Worm (Caenorhabditis elegans): ENCODE results near the gene rab-33.
A peak's percentile ranks its signal among the peaks of the same experiment; 100 is the strongest.

Gene rab-33

DNA sequence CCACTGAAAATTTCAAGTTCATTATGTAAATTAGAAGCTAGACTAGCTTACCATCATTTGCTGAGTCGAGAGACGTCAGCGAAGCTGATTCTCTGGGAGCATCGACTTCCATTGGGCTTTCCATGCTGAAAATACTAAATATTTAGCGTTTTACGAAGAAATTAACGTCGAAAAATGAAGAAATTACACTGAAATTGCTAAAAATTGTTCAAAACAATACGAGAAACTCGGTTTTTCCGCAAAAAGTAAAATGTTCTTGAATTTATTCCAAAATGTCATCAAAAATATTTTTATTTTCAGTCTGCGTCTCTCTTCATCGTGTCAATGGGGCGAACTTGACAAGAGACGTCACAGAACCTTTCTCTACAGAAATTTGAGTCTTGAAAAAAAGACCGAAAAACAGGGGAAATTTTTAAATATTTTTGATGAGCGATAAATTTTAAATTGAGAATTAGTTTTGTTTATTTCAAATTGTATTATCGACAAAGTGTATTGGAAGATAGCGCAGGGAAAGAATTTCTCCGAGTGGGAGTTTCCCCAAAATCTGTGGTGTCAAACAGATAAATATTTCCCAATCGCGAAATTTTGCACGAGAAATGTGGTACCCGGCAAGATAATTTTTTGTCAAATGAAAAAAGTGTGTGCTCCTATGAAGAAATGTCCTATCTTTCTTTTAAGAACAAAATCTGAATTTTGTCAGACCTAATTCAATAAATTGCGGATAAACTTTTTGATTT is 43.1 kb downstream of the rab-33 start, which contains the start of gene ecps-1 (continued):
- peak; percentile 60 for TF ChIP-seq T26A8.4 (GFP tag; IDR thresholded peaks at IDR 0.05)
- no peak for TF ChIP-seq F10B5.3 (tag; optimal IDR thresholded peaks at IDR 0.05)
- peak; percentile 80; the same call in 1 of the 2 replicates for TF ChIP-seq ceh-44 (GFP tag; IDR thresholded peaks at IDR 0.05)
- no peak for TF ChIP-seq daf-19 (GFP tag; conservative IDR thresholded peaks at IDR 0.05)
- TF ChIP-seq nhr-11 (tag; optimal IDR thresholded peaks at IDR 0.05), result peak; percentile 61
- TF ChIP-seq duxl-1 (tag; optimal IDR thresholded peaks at IDR 0.05; ENCODE audit: poor library complexity), result peak; percentile 80
- no peak; a peak in 1 of 4 replicates for TF ChIP-seq madf-5 (GFP tag; IDR thresholded peaks at IDR 0.05)
- TF ChIP-seq F26F4.8 (GFP tag; conservative IDR thresholded peaks at IDR 0.05), result no peak
- peak; percentile 12 for TF ChIP-seq fos-1 (tag; optimal IDR thresholded peaks at IDR 0.05)
- TF ChIP-seq ceh-62 (tag; optimal IDR thresholded peaks at IDR 0.05), result no peak
- no peak for TF ChIP-seq zip-2 (tag; optimal IDR thresholded peaks at IDR 0.05)
- peak; percentile 64 for TF ChIP-seq mdt-29 (GFP tag; IDR thresholded peaks at IDR 0.05)
- peak; percentile 61 to 75 for TF ChIP-seq mdl-1 (tag; optimal IDR thresholded peaks at IDR 0.05)
- TF ChIP-seq lim-7 (GFP tag; IDR thresholded peaks at IDR 0.05), result no peak
- TF ChIP-seq fkh-10 (GFP tag; optimal IDR thresholded peaks at IDR 0.05), result peak; percentile 26
- TF ChIP-seq nhr-102 (tag; optimal IDR thresholded peaks at IDR 0.05), result no peak
- TF ChIP-seq egl-43 (GFP tag; IDR thresholded peaks at IDR 0.05), result no peak
- TF ChIP-seq madf-9 (GFP tag; conservative IDR thresholded peaks at IDR 0.05), result peak; percentile 85
- TF ChIP-seq lir-3 (tag; optimal IDR thresholded peaks at IDR 0.05), result peak; percentile 21
- no peak for TF ChIP-seq unc-39 (tag; optimal IDR thresholded peaks at IDR 0.05)
- peak; percentile 81 for TF ChIP-seq dpl-1 (GFP tag; optimal IDR thresholded peaks at IDR 0.05)
- TF ChIP-seq lin-1 (GFP tag; IDR thresholded peaks at IDR 0.05), result peak; percentile 34; the same call in 1 of the 2 replicates
- TF ChIP-seq snpc-1.2 (GFP tag; IDR thresholded peaks at IDR 0.05), result 0 out of 2 replicates have a peak, but pooled peaks have one; percentile 38
- no peak for TF ChIP-seq ctbp-1 (GFP tag; IDR thresholded peaks at IDR 0.05)
- TF ChIP-seq lin-39 (tag; optimal IDR thresholded peaks at IDR 0.05), result no peak
- TF ChIP-seq nhr-42 (GFP tag; IDR thresholded peaks at IDR 0.05), result peak; percentile 78
- no peak for TF ChIP-seq spr-1 (tag; optimal IDR thresholded peaks at IDR 0.05)
- TF ChIP-seq nhr-76 (tag; optimal IDR thresholded peaks at IDR 0.05), result no peak
- peak; percentile 79 for TF ChIP-seq dmd-6 (GFP tag; IDR thresholded peaks at IDR 0.05)
- TF ChIP-seq Y75B8A.6 (GFP tag; IDR thresholded peaks at IDR 0.05), result no peak
- TF ChIP-seq dmd-9 (GFP tag; IDR thresholded peaks at IDR 0.05), result peak; percentile 86
- no peak for TF ChIP-seq daf-12 (tag; optimal IDR thresholded peaks at IDR 0.05)

DNA sequence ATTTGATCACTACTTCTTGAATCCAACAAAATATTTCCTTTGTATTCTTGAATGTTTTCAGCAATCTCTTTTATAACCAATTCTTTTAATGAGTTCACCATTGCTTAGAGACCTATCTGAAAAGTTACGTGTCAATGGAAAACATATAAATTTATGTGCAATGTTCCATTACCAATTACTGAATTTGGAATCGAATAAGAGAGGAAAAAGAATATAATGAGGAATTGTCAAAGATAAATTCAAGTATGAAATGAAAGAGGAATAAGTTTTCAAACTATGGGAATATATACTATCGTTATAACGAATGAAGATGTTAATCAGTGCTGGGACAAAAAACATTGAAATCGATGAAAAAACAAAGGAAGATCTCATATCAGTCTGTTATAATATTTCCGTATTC is 52.6 kb downstream of the rab-33 start, which contains the start of gene H04D03.4:
Gene H04D03.4, minus strand, starts transcription at position 101 of the 400 bp plus-strand sequence.
- TF ChIP-seq D1046.2 (GFP tag; IDR thresholded peaks at IDR 0.05) (no peak), F37D6.2 (tag; optimal IDR thresholded peaks at IDR 0.05) (no peak), snpc-4 (tag; optimal IDR thresholded peaks at IDR 0.05) (no peak), nhr-11 (tag; optimal IDR thresholded peaks at IDR 0.05) (no peak), egl-27 (tag; optimal IDR thresholded peaks at IDR 0.05) (no peak), Y48G9A.11 (GFP tag; IDR thresholded peaks at IDR 0.05) (no peak), nhr-48 (tag; optimal IDR thresholded peaks at IDR 0.05) (no peak), arid-1 (GFP tag; conservative IDR thresholded peaks at IDR 0.05) (no peak), R02D3.7 (tag; optimal IDR thresholded peaks at IDR 0.05) (no peak), lin-38 (GFP tag; IDR thresholded peaks at IDR 0.05) (no peak), dmd-9 (GFP tag; IDR thresholded peaks at IDR 0.05) (no peak), sdz-12 (GFP tag; optimal IDR thresholded peaks at IDR 0.05) (no peak), mxl-2 (GFP tag; conservative IDR thresholded peaks at IDR 0.05) (no peak), Y5F2A.4 (GFP tag; optimal IDR thresholded peaks at IDR 0.05) (no peak), nhr-41 (GFP tag; IDR thresholded peaks at IDR 0.05) (no peak), hlh-30 (tag; optimal IDR thresholded peaks at IDR 0.05; ENCODE audit: insufficient read depth) (no peak), daf-19 (GFP tag; conservative IDR thresholded peaks at IDR 0.05) (no peak), fkh-10 (GFP tag; optimal IDR thresholded peaks at IDR 0.05) (no peak), zip-11 (GFP tag; IDR thresholded peaks at IDR 0.05) (no peak)
